Worm (Caenorhabditis elegans): ENCODE data around the gene enu-3.1.

The enu-3.1 gene

ce11 chrIII:10463653-10464052 lies 27.6 kb downstream of the enu-3.1 start:
- TF ChIP-seq scrt-1 (GFP tag; IDR thresholded peaks at IDR 0.05), result no peak

ce11 chrIII:10464455-10464854 lies 28.4 kb downstream of the enu-3.1 start:
- no peak for TF ChIP-seq hmg-4 (GFP tag; optimal IDR thresholded peaks at IDR 0.05)
- TF ChIP-seq ceh-13 (GFP tag; optimal IDR thresholded peaks at IDR 0.05), result no peak
- TF ChIP-seq sea-1 (GFP tag; conservative IDR thresholded peaks at IDR 0.05), result no peak
- TF ChIP-seq ets-7 (tag; optimal IDR thresholded peaks at IDR 0.05), result no peak
- no peak for TF ChIP-seq aly-1 (tag; optimal IDR thresholded peaks at IDR 0.05)
- no peak for TF ChIP-seq B0310.2 (tag; optimal IDR thresholded peaks at IDR 0.05)
- TF ChIP-seq scrt-1 (GFP tag; IDR thresholded peaks at IDR 0.05), result no peak
- TF ChIP-seq hnd-1 (tag; optimal IDR thresholded peaks at IDR 0.05), result no peak

ce11 chrIII:10469574-10470055 lies 33.5 kb downstream of the enu-3.1 start, which contains the start of gene D2045.5:
TSS of gene D2045.5 (minus strand) at chrIII:10469624.
- no peak for TF ChIP-seq tbx-11 (GFP tag; IDR thresholded peaks at IDR 0.05)

- TF ChIP-seq ets-7 (tag; optimal IDR thresholded peaks at IDR 0.05), result no peak
- no peak for TF ChIP-seq tbx-37 (GFP tag; conservative IDR thresholded peaks at IDR 0.05)
- no peak for TF ChIP-seq F13C5.2 (tag; optimal IDR thresholded peaks at IDR 0.05)
- TF ChIP-seq ceh-36 (tag; optimal IDR thresholded peaks at IDR 0.05), result no peak
- no peak for TF ChIP-seq ama-1 (optimal IDR thresholded peaks at IDR 0.05)
- no peak for TF ChIP-seq hnd-1 (tag; optimal IDR thresholded peaks at IDR 0.05)
- TF ChIP-seq hmg-4 (GFP tag; optimal IDR thresholded peaks at IDR 0.05), result no peak
- TF ChIP-seq tbx-11 (GFP tag; IDR thresholded peaks at IDR 0.05), result no peak
Observed at ce11 chrIII:10470927-10471326, 34.9 kb downstream of the enu-3.1 start, which contains the start of gene cul-1. TSS of gene cul-1 (plus strand) at chrIII:10471237.

ce11 chrIII:10474945-10475344 lies 38.9 kb downstream of the enu-3.1 start, which contains the start of gene D2045.9:
TSS of gene D2045.9 (plus strand) at chrIII:10475245.
- TF ChIP-seq ets-7 (tag; optimal IDR thresholded peaks at IDR 0.05), result no peak
- TF ChIP-seq F13C5.2 (tag; optimal IDR thresholded peaks at IDR 0.05), result no peak
- TF ChIP-seq tra-4 (tag; optimal IDR thresholded peaks at IDR 0.05), result no peak
- TF ChIP-seq ama-1 (optimal IDR thresholded peaks at IDR 0.05), result no peak
- TF ChIP-seq B0310.2 (tag; optimal IDR thresholded peaks at IDR 0.05), result no peak
- no peak for TF ChIP-seq tbx-37 (GFP tag; conservative IDR thresholded peaks at IDR 0.05)
- TF ChIP-seq scrt-1 (GFP tag; IDR thresholded peaks at IDR 0.05), result no peak
- TF ChIP-seq sea-1 (GFP tag; conservative IDR thresholded peaks at IDR 0.05), result no peak
- TF ChIP-seq hmg-4 (GFP tag; optimal IDR thresholded peaks at IDR 0.05), result no peak
- no peak for TF ChIP-seq ceh-36 (tag; optimal IDR thresholded peaks at IDR 0.05)
- no peak for TF ChIP-seq flt-1 (GFP tag; IDR thresholded peaks at IDR 0.05)
- TF ChIP-seq ceh-13 (GFP tag; optimal IDR thresholded peaks at IDR 0.05), result no peak
- no peak for TF ChIP-seq pes-1 (GFP tag; IDR thresholded peaks at IDR 0.05)
- TF ChIP-seq hnd-1 (tag; optimal IDR thresholded peaks at IDR 0.05), result no peak
- no peak for TF ChIP-seq tbx-11 (GFP tag; IDR thresholded peaks at IDR 0.05)
- no peak for TF ChIP-seq aly-1 (tag; optimal IDR thresholded peaks at IDR 0.05)
- TF ChIP-seq hmbx-1 (tag; optimal IDR thresholded peaks at IDR 0.05), result no peak

- no peak for TF ChIP-seq hnd-1 (tag; optimal IDR thresholded peaks at IDR 0.05)
- no peak for TF ChIP-seq scrt-1 (GFP tag; IDR thresholded peaks at IDR 0.05)
- TF ChIP-seq hmg-4 (GFP tag; optimal IDR thresholded peaks at IDR 0.05), result no peak
- TF ChIP-seq flt-1 (GFP tag; IDR thresholded peaks at IDR 0.05), result no peak
- TF ChIP-seq aly-1 (tag; optimal IDR thresholded peaks at IDR 0.05), result no peak
- no peak for TF ChIP-seq ceh-13 (GFP tag; optimal IDR thresholded peaks at IDR 0.05)
- TF ChIP-seq tra-4 (tag; optimal IDR thresholded peaks at IDR 0.05), result no peak
- TF ChIP-seq pes-1 (GFP tag; IDR thresholded peaks at IDR 0.05), result no peak
Observed at ce11 chrIII:10479180-10479579, 43.1 kb downstream of the enu-3.1 start, which contains the start of gene D2045.7. TSS of gene D2045.7 (plus strand) at chrIII:10479480.

- TF ChIP-seq tra-4 (tag; optimal IDR thresholded peaks at IDR 0.05) (no peak), hnd-1 (tag; optimal IDR thresholded peaks at IDR 0.05) (no peak), B0310.2 (tag; optimal IDR thresholded peaks at IDR 0.05) (no peak), tbx-11 (GFP tag; IDR thresholded peaks at IDR 0.05) (no peak), ceh-36 (tag; optimal IDR thresholded peaks at IDR 0.05) (no peak), hmbx-1 (tag; optimal IDR thresholded peaks at IDR 0.05) (no peak), scrt-1 (GFP tag; IDR thresholded peaks at IDR 0.05) (no peak), tbx-37 (GFP tag; conservative IDR thresholded peaks at IDR 0.05) (no peak), ets-7 (tag; optimal IDR thresholded peaks at IDR 0.05) (no peak), hmg-4 (GFP tag; optimal IDR thresholded peaks at IDR 0.05) (no peak), sea-1 (GFP tag; conservative IDR thresholded peaks at IDR 0.05) (no peak), flt-1 (GFP tag; IDR thresholded peaks at IDR 0.05) (no peak), ama-1 (optimal IDR thresholded peaks at IDR 0.05) (no peak), F13C5.2 (tag; optimal IDR thresholded peaks at IDR 0.05) (no peak), pes-1 (GFP tag; IDR thresholded peaks at IDR 0.05) (no peak), ceh-13 (GFP tag; optimal IDR thresholded peaks at IDR 0.05) (no peak)
Observed at ce11 chrIII:10481497-10481896, 45.4 kb downstream of the enu-3.1 start.

ce11 chrIII:10481988-10482387 lies 45.9 kb downstream of the enu-3.1 start, which contains the start of gene D2045.8:
TSS of gene D2045.8 (plus strand) at chrIII:10482288.
- no peak for TF ChIP-seq tra-4 (tag; optimal IDR thresholded peaks at IDR 0.05)
- TF ChIP-seq tbx-37 (GFP tag; conservative IDR thresholded peaks at IDR 0.05), result no peak
- no peak for TF ChIP-seq pes-1 (GFP tag; IDR thresholded peaks at IDR 0.05)
- TF ChIP-seq ceh-36 (tag; optimal IDR thresholded peaks at IDR 0.05), result no peak
- no peak for TF ChIP-seq flt-1 (GFP tag; IDR thresholded peaks at IDR 0.05)
- TF ChIP-seq sea-1 (GFP tag; conservative IDR thresholded peaks at IDR 0.05), result no peak
- no peak for TF ChIP-seq B0310.2 (tag; optimal IDR thresholded peaks at IDR 0.05)
- no peak for TF ChIP-seq ets-7 (tag; optimal IDR thresholded peaks at IDR 0.05)
- no peak for TF ChIP-seq ceh-13 (GFP tag; optimal IDR thresholded peaks at IDR 0.05)
- no peak for TF ChIP-seq F13C5.2 (tag; optimal IDR thresholded peaks at IDR 0.05)
- no peak for TF ChIP-seq tbx-11 (GFP tag; IDR thresholded peaks at IDR 0.05)
